Fruit fly (Drosophila melanogaster) whole organism, embryonic: ENCODE measurements around the gene CG7650.

Source experiments
- Awh ChIP-seq: fragments of 200-800 bp; sonication (Bioruptor generic); IDR thresholded peaks from 2 replicates; pipeline ENCODE4, ENCODE4 v1.3.6; 2022; ENCODE audit warnings: missing biosample characterization, missing genetic modification characterization
- Blimp-1 ChIP-seq: fragments of 200-800 bp; sonication (Bioruptor generic); optimal IDR thresholded peaks from 3 replicates; lab custom pipeline; 2018; ENCODE audit warnings: missing biosample characterization, missing genetic modification characterization, mild to moderate bottlenecking, moderate library complexity, missing genetic modification reagents
- CG10147 ChIP-seq: fragments of 200-800 bp; sonication (Bioruptor generic); optimal IDR thresholded peaks from 2 replicates; lab custom pipeline; 2019; ENCODE audit warnings: missing biosample characterization, mild to moderate bottlenecking, missing genetic modification characterization, moderate library complexity
- CG12299 ChIP-seq: fragments of 200-800 bp; sonication (Bioruptor generic); optimal IDR thresholded peaks from 2 replicates; lab custom pipeline; 2018; ENCODE audit warnings: missing biosample characterization, mild to moderate bottlenecking, missing genetic modification characterization
- CG1233 ChIP-seq: fragments of 200-800 bp; sonication (Bioruptor generic); optimal IDR thresholded peaks from 4 replicates; lab custom pipeline; 2018; ENCODE audit warnings: missing biosample characterization, mild to moderate bottlenecking, missing genetic modification characterization
- CG13624 ChIP-seq: fragments of 200-800 bp; sonication (Bioruptor generic); optimal IDR thresholded peaks from 2 replicates; lab custom pipeline; 2016; ENCODE audit warnings: missing biosample characterization, missing genetic modification characterization
- CG16815 ChIP-seq: fragments of 200-800 bp; sonication (Bioruptor generic); optimal IDR thresholded peaks from 3 replicates; lab custom pipeline; 2017; ENCODE audit warnings: missing biosample characterization, mild to moderate bottlenecking, missing genetic modification characterization
- CG2678 ChIP-seq: fragments of 200-800 bp; sonication (Bioruptor generic); optimal IDR thresholded peaks from 3 replicates; lab custom pipeline; 2019; ENCODE audit warnings: missing biosample characterization, mild to moderate bottlenecking, missing genetic modification characterization, moderate library complexity
- CG2875 ChIP-seq: fragments of 200-800 bp; sonication (Bioruptor generic); optimal IDR thresholded peaks from 2 replicates; lab custom pipeline; 2017; ENCODE audit warnings: missing biosample characterization, mild to moderate bottlenecking, missing genetic modification characterization, missing genetic modification reagents
- CG3838 ChIP-seq: fragments of 200-800 bp; sonication (Bioruptor generic); optimal IDR thresholded peaks from 3 replicates; lab custom pipeline; 2016; ENCODE audit warnings: missing biosample characterization, missing genetic modification characterization
- CG4730 ChIP-seq: fragments of 200-800 bp; sonication (Bioruptor generic); IDR thresholded peaks from 2 replicates; pipeline ENCODE4 v1.3.6; 2022; ENCODE audit warnings: missing biosample characterization, missing genetic modification characterization
- CG6854 ChIP-seq: fragments of 200-800 bp; sonication (Bioruptor generic); optimal IDR thresholded peaks from 3 replicates; lab custom pipeline; 2017; ENCODE audit warnings: missing biosample characterization, mild to moderate bottlenecking, missing genetic modification characterization
- CG7928 ChIP-seq: fragments of 200-800 bp; sonication (Bioruptor generic); optimal IDR thresholded peaks from 2 replicates; lab custom pipeline; 2017; ENCODE audit warnings: missing biosample characterization, mild to moderate bottlenecking, missing genetic modification characterization
- CG7963 ChIP-seq: fragments of 200-800 bp; sonication (Bioruptor generic); IDR thresholded peaks from 3 replicates; pipeline ENCODE4 v1.3.6; 2022; ENCODE audit warnings: missing biosample characterization, missing genetic modification characterization; ENCODE audit not compliant: partially characterized antibody
- CG8089 ChIP-seq: fragments of 200-800 bp; sonication (Bioruptor generic); optimal IDR thresholded peaks from 3 replicates; lab custom pipeline; 2016; ENCODE audit warnings: missing biosample characterization, missing genetic modification characterization
- CG8944 ChIP-seq: fragments of 200-800 bp; sonication (Bioruptor generic); optimal IDR thresholded peaks from 3 replicates; lab custom pipeline; 2016; ENCODE audit warnings: missing biosample characterization, missing genetic modification characterization
- H2.0 ChIP-seq: fragments of 200-800 bp; sonication (Bioruptor generic); IDR thresholded peaks from 2 replicates; pipeline ENCODE4 v1.3.6; 2022; ENCODE audit warnings: missing biosample characterization, missing genetic modification characterization
- HLH3B ChIP-seq: fragments of 200-800 bp; sonication (Bioruptor generic); IDR thresholded peaks from 2 replicates; pipeline ENCODE4 v1.3.6; 2022; ENCODE audit warnings: missing biosample characterization, missing genetic modification characterization
- Hand ChIP-seq: fragments of 200-800 bp; sonication (Bioruptor generic); optimal IDR thresholded peaks from 2 replicates; lab custom pipeline; 2017; ENCODE audit warnings: mild to moderate bottlenecking, missing biosample characterization, missing genetic modification reagents, missing genetic modification characterization
- Hmx ChIP-seq: fragments of 200-800 bp; sonication (Bioruptor generic); optimal IDR thresholded peaks from 2 replicates; lab custom pipeline; 2016; ENCODE audit warnings: missing biosample characterization, missing genetic modification characterization
- MESR4 ChIP-seq: fragments of 200-800 bp; sonication (Bioruptor generic); optimal IDR thresholded peaks from 2 replicates; lab custom pipeline; 2018; ENCODE audit warnings: missing biosample characterization, mild to moderate bottlenecking, missing genetic modification characterization, moderate library complexity
- Mad ChIP-seq: fragments of 200-800 bp; sonication (Bioruptor generic); optimal IDR thresholded peaks from 2 replicates; lab custom pipeline; 2016; ENCODE audit warnings: missing biosample characterization, missing genetic modification characterization
- Max ChIP-seq: fragments of 200-800 bp; sonication (Bioruptor generic); optimal IDR thresholded peaks from 2 replicates; lab custom pipeline; 2016; ENCODE audit warnings: missing biosample characterization, mild to moderate bottlenecking, missing genetic modification characterization
- Mes4 ChIP-seq: fragments of 200-800 bp; sonication (Bioruptor generic); optimal IDR thresholded peaks from 2 replicates; lab custom pipeline; 2016; ENCODE audit warnings: missing biosample characterization, missing genetic modification characterization
- Mrtf ChIP-seq: fragments of 200-800 bp; sonication (Bioruptor generic); IDR thresholded peaks from 3 replicates; pipeline ENCODE4 v1.3.6; 2022; ENCODE audit warnings: missing biosample characterization, missing genetic modification characterization
- NFAT ChIP-seq: fragments of 200-800 bp; sonication (Bioruptor generic); IDR thresholded peaks from 2 replicates; pipeline ENCODE4 v1.3.6; 2022; ENCODE audit warnings: missing biosample characterization, missing genetic modification characterization
- NK7.1 ChIP-seq: fragments of 200-800 bp; sonication (Bioruptor generic); optimal IDR thresholded peaks from 3 replicates; lab custom pipeline; 2016; ENCODE audit warnings: missing biosample characterization, missing genetic modification characterization
- Nf-YB ChIP-seq: fragments of 200-800 bp; sonication (Bioruptor generic); optimal IDR thresholded peaks from 3 replicates; lab custom pipeline; 2019; ENCODE audit warnings: missing biosample characterization, mild to moderate bottlenecking, missing genetic modification characterization, moderate library complexity
- Poxn ChIP-seq: fragments of 200-800 bp; sonication (Bioruptor generic); IDR thresholded peaks from 2 replicates; pipeline ENCODE4 v1.3.6; 2022; ENCODE audit warnings: missing biosample characterization, missing genetic modification characterization
- Sin3A ChIP-seq: fragments of >200 bp; optimal IDR thresholded peaks from 2 replicates; lab custom pipeline; 2018
- Tbp ChIP-seq: fragments of >200 bp; optimal IDR thresholded peaks from 2 replicates; lab custom pipeline; 2018; ENCODE audit warnings: missing biosample characterization, missing genetic modification characterization
- Usf ChIP-seq: fragments of 200-800 bp; sonication (Bioruptor generic); optimal IDR thresholded peaks from 2 replicates; lab custom pipeline; 2017; ENCODE audit warnings: missing genotype, missing biosample characterization, missing genetic modification characterization
- amos ChIP-seq: fragments of 200-800 bp; sonication (Bioruptor generic); IDR thresholded peaks from 2 replicates; pipeline ENCODE4 v1.3.6; 2022; ENCODE audit warnings: missing biosample characterization, missing genetic modification characterization; ENCODE audit not compliant: partially characterized antibody
- cas ChIP-seq: fragments of 200-800 bp; sonication (Bioruptor generic); IDR thresholded peaks from 2 replicates; pipeline ENCODE4 v1.3.6; 2022; ENCODE audit warnings: missing biosample characterization, missing genetic modification characterization
- ci ChIP-seq: fragments of 200-800 bp; sonication (Bioruptor generic); IDR thresholded peaks from 3 replicates; pipeline ENCODE4 v1.3.6; 2022; ENCODE audit warnings: missing biosample characterization, missing genetic modification characterization
- dan ChIP-seq: fragments of 200-800 bp; sonication (Bioruptor generic); IDR thresholded peaks from 2 replicates; pipeline ENCODE4 v1.3.6; 2022; ENCODE audit warnings: missing biosample characterization, missing genetic modification characterization
- ems ChIP-seq: fragments of 200-800 bp; sonication (Bioruptor generic); optimal IDR thresholded peaks from 3 replicates; lab custom pipeline; 2016; ENCODE audit warnings: missing biosample characterization, missing genetic modification characterization
- en ChIP-seq: fragments of 200-800 bp; sonication (Bioruptor generic); optimal IDR thresholded peaks from 2 replicates; lab custom pipeline; 2016; ENCODE audit warnings: missing biosample characterization, missing genetic modification characterization
- fru ChIP-seq: fragments of >200 bp; optimal IDR thresholded peaks from 2 replicates; lab custom pipeline; 2017
- gsb ChIP-seq: fragments of 200-800 bp; sonication (Bioruptor generic); IDR thresholded peaks from 2 replicates; pipeline ENCODE4 v1.3.6; 2022; ENCODE audit warnings: missing biosample characterization, missing genetic modification characterization
- jing ChIP-seq: fragments of 200-800 bp; sonication (Bioruptor generic); optimal IDR thresholded peaks from 2 replicates; lab custom pipeline; 2018; ENCODE audit warnings: missing biosample characterization, mild to moderate bottlenecking, missing genetic modification characterization
- odd ChIP-seq: fragments of 200-800 bp; sonication (Bioruptor generic); optimal IDR thresholded peaks from 2 replicates; lab custom pipeline; 2017; ENCODE audit warnings: missing biosample characterization, mild to moderate bottlenecking, missing genetic modification characterization
- pan ChIP-seq, 4 experiments: fragments of >200 bp in 3 of 4; fragments of 200-800 bp in 1 of 4; sonication (Bioruptor generic) in 1 of 4; optimal IDR thresholded peaks in 3 of 4; IDR thresholded peaks in 1 of 4; 2 replicates each; pipeline versions ENCODE4 v1.3.6 to Lab custom; 2017 to 2022; ENCODE audit warnings: missing biosample characterization in 2 of 4, missing genetic modification characterization in 2 of 4, mixed read lengths in 1 of 4
- pita ChIP-seq: fragments of 200-800 bp; sonication (Bioruptor generic); optimal IDR thresholded peaks from 2 replicates; lab custom pipeline; 2017; ENCODE audit warnings: missing biosample characterization, mild to moderate bottlenecking, missing genetic modification characterization
- run ChIP-seq: fragments of 200-800 bp; sonication (Bioruptor generic); optimal IDR thresholded peaks from 3 replicates; lab custom pipeline; 2018; ENCODE audit warnings: missing biosample characterization, mild to moderate bottlenecking, missing genetic modification characterization
- sens-2 ChIP-seq: fragments of 200-800 bp; sonication (Bioruptor generic); IDR thresholded peaks from 2 replicates; pipeline ENCODE4 v1.3.6; 2022; ENCODE audit warnings: missing biosample characterization, missing genetic modification characterization
- tll ChIP-seq, 2 experiments: fragments of 200-800 bp in 1 of 2; fragments of >200 bp in 1 of 2; sonication (Bioruptor generic) in 1 of 2; optimal IDR thresholded peaks; 2 replicates each; lab custom pipeline; 2017 to 2019; ENCODE audit warnings: missing biosample characterization in 2 of 2, missing genetic modification characterization in 2 of 2, mild to moderate bottlenecking in 1 of 2, moderate library complexity in 1 of 2
- tup ChIP-seq: fragments of 200-800 bp; sonication (Bioruptor generic); optimal IDR thresholded peaks from 2 replicates; lab custom pipeline; 2016; ENCODE audit warnings: missing biosample characterization, mild to moderate bottlenecking, missing genetic modification characterization, moderate library complexity
- wdn ChIP-seq: fragments of 200-800 bp; sonication (Bioruptor generic); IDR thresholded peaks from 2 replicates; pipeline ENCODE4 v1.3.6; 2022; ENCODE audit warnings: missing biosample characterization, missing genetic modification characterization
- wor ChIP-seq: fragments of 200-800 bp; sonication (Bioruptor generic); IDR thresholded peaks from 2 replicates; pipeline ENCODE4 v1.3.6; 2022; ENCODE audit warnings: missing biosample characterization, missing genetic modification characterization

Gene CG7650

dm6 chr3L:15619626-15620247, 9.6 kb upstream of the CG7650 start, which contains the start of gene Phs (continued):
- no peak for TF ChIP-seq Tbp (GFP tag; lab: Kevin White, UChicago)
- TF ChIP-seq NFAT, result peak; percentile 96
- TF ChIP-seq CG2678, result peak; percentile 38
- no peak for TF ChIP-seq pan (optimal IDR thresholded peaks at IDR 0.05; lab: Kevin White, UChicago)
- peak in 1 of 2 experiments; percentile 71 for TF ChIP-seq pan (GFP tag; optimal IDR thresholded peaks at IDR 0.05 in 1 of 2, IDR thresholded peaks at IDR 0.05 in 1 of 2)
- peak; percentile 51 for TF ChIP-seq CG2875 (GFP tag; lab: Kevin White, UChicago)
- TF ChIP-seq Mrtf, result peak; percentile 69
- peak; percentile 83 for TF ChIP-seq CG16815
- no peak for TF ChIP-seq dan (GFP tag; lab: Robert Waterston, UW)
- TF ChIP-seq CG1233 (GFP tag; lab: Kevin White, UChicago), result peak; percentile 64
- TF ChIP-seq tll (GFP tag; optimal IDR thresholded peaks at IDR 0.05; lab: Kevin White, UChicago), result no peak
- TF ChIP-seq amos (GFP tag; lab: Robert Waterston, UW), result peak; percentile 59
- TF ChIP-seq ci (GFP tag; lab: Robert Waterston, UW), result peak; percentile 87
- peak; percentile 77 for TF ChIP-seq Mad (GFP tag; lab: Kevin White, UChicago)
- TF ChIP-seq CG6854 (GFP tag; lab: Kevin White, UChicago), result peak; percentile 7
- no peak for TF ChIP-seq CG7963
- TF ChIP-seq Nf-YB, result no peak
- peak; percentile 75 for TF ChIP-seq Max (GFP tag; lab: Kevin White, UChicago)
- TF ChIP-seq Sin3A (lab: Kevin White, UChicago), result peak; percentile 54
- TF ChIP-seq MESR4 (GFP tag; lab: Kevin White, UChicago), result peak; percentile 57
- peak; percentile 8; the same call in 1 of the 2 replicates for TF ChIP-seq Poxn (GFP tag; lab: Robert Waterston, UW)
- peak; percentile 29 for TF ChIP-seq Hmx
- TF ChIP-seq CG3838 (GFP tag; lab: Kevin White, UChicago), result peak; percentile 61
- peak; percentile 76 for TF ChIP-seq wdn (GFP tag; lab: Robert Waterston, UW)
- peak; percentile 90 for TF ChIP-seq CG8944 (GFP tag; lab: Kevin White, UChicago)
- TF ChIP-seq Hand (GFP tag; lab: Kevin White, UChicago), result no peak
- TF ChIP-seq H2.0 (GFP tag; lab: Robert Waterston, UW), result peak; percentile 79
- TF ChIP-seq Blimp-1, result peak; percentile 49
- peak; percentile 94 for TF ChIP-seq CG13624 (GFP tag; lab: Kevin White, UChicago)
- no peak for TF ChIP-seq odd
- peak; percentile 61; the same call in 1 of the 2 replicates for TF ChIP-seq gsb (GFP tag; lab: Robert Waterston, UW)
- TF ChIP-seq en, result peak; percentile 65
- no peak for TF ChIP-seq CG12299 (tag; lab: Kevin White, UChicago)
- TF ChIP-seq wor (GFP tag; lab: Robert Waterston, UW), result no peak
- peak; percentile 72 for TF ChIP-seq Mes4 (GFP tag; lab: Kevin White, UChicago)
- TF ChIP-seq cas (GFP tag; lab: Robert Waterston, UW), result peak; percentile 64; the same call in 1 of the 2 replicates
- TF ChIP-seq CG8089, result peak; percentile 76
- no peak for TF ChIP-seq fru (lab: Kevin White, UChicago)
- peak; percentile 73 for TF ChIP-seq tup (GFP tag; lab: Kevin White, UChicago)
- peak; percentile 48 for TF ChIP-seq Usf (GFP tag; lab: Kevin White, UChicago)
- TF ChIP-seq run (tag; lab: Kevin White, UChicago), result no peak
- TF ChIP-seq Awh (GFP tag; lab: Robert Waterston, UW), result peak; percentile 62; the same call in 1 of the 2 replicates
- TF ChIP-seq ems (GFP tag; lab: Kevin White, UChicago), result peak; percentile 80
- TF ChIP-seq CG4730, result peak; percentile 54; the same call in 1 of the 2 replicates
- TF ChIP-seq CG7928, result peak; percentile 36
- no peak for TF ChIP-seq pita (GFP tag; lab: Kevin White, UChicago)
- TF ChIP-seq jing (GFP tag; lab: Kevin White, UChicago), result peak; percentile 48
- peak; percentile 80 for TF ChIP-seq NK7.1 (GFP tag; lab: Kevin White, UChicago)
- peak; percentile 70 for TF ChIP-seq HLH3B (GFP tag; lab: Robert Waterston, UW)
- peak; percentile 63 for TF ChIP-seq sens-2 (GFP tag; lab: Robert Waterston, UW)
- TF ChIP-seq CG10147 (GFP tag; lab: Kevin White, UChicago), result no peak
